Worm (Caenorhabditis elegans) whole organism, L4 larva: Measurements from ENCODE around the gene F26F12.2.

Experiments
- F10B5.3 ChIP-seq: sonication (generic microtip); optimal IDR thresholded peaks from 2 replicates; lab custom pipeline; 2016; ENCODE audit warnings: mild to moderate bottlenecking, missing genetic modification characterization, missing compliant biosample characterization
- F37D6.2 ChIP-seq: sonication (generic microtip); optimal IDR thresholded peaks from 2 replicates; lab custom pipeline; 2016; ENCODE audit warnings: mild to moderate bottlenecking, missing genetic modification characterization, missing compliant biosample characterization
- T20F7.1 ChIP-seq: fragments of 200-800 bp; sonication (Bioruptor generic); optimal IDR thresholded peaks from 2 replicates; lab custom pipeline; 2018; ENCODE audit warnings: mild to moderate bottlenecking, missing genetic modification characterization, missing compliant biosample characterization
- aha-1 ChIP-seq: fragments of 150-350 bp; peaks from one replicate; lab custom pipeline; 2014; ENCODE audit warnings: missing biosample characterization, missing genetic modification characterization
- arid-1 ChIP-seq: fragments of 200-800 bp; sonication (Bioruptor generic); conservative IDR thresholded peaks from 2 replicates; pipeline ENCODE4 v1.3.6; 2022; ENCODE audit warnings: missing genetic modification reagents, missing genetic modification characterization, missing compliant biosample characterization
- ceh-20 ChIP-seq: fragments of 200-800 bp; sonication (Bioruptor generic); IDR thresholded peaks from 2 replicates; pipeline ENCODE4 v1.3.6; 2022; ENCODE audit warnings: missing genetic modification reagents, missing genetic modification characterization, missing compliant biosample characterization
- ceh-32 ChIP-seq: sonication (generic microtip); optimal IDR thresholded peaks from 2 replicates; lab custom pipeline; 2016; ENCODE audit warnings: mild to moderate bottlenecking, missing genetic modification characterization, missing compliant biosample characterization; ENCODE audit not compliant: poor library complexity
- ceh-62 ChIP-seq: sonication (generic microtip); optimal IDR thresholded peaks from 2 replicates; lab custom pipeline; 2017; ENCODE audit warnings: missing biosample characterization, missing genetic modification characterization
- ceh-82 ChIP-seq: sonication (generic microtip); optimal IDR thresholded peaks from 2 replicates; lab custom pipeline; 2017; ENCODE audit warnings: missing biosample characterization, missing genetic modification characterization
- ces-1 ChIP-seq: fragments of 150-350 bp; sonication (generic microtip); optimal IDR thresholded peaks from 4 replicates; lab custom pipeline; 2014; ENCODE audit warnings: missing biosample characterization, missing genetic modification reagents, missing genetic modification characterization
- cey-2 ChIP-seq: sonication (generic microtip); optimal IDR thresholded peaks from 3 replicates; lab custom pipeline; 2017; ENCODE audit warnings: missing genetic modification characterization, mild to moderate bottlenecking, missing compliant biosample characterization, antibody characterized with exemption, borderline replicate concordance; ENCODE audit not compliant: insufficient read depth
- daf-16 ChIP-seq, 3 experiments: sonication (generic microtip); optimal IDR thresholded peaks; 2 replicates each; lab custom pipeline; 2016 to 2017; ENCODE audit warnings: missing genetic modification characterization in 3 of 3, missing genetic modification reagents in 3 of 3, mild to moderate bottlenecking in 2 of 3, missing compliant biosample characterization in 2 of 3, missing biosample characterization in 1 of 3, moderate library complexity in 1 of 3
- dmd-6 ChIP-seq: fragments of 200-800 bp; sonication (Bioruptor generic); IDR thresholded peaks from 2 replicates; pipeline ENCODE4 v1.3.6; 2022; ENCODE audit warnings: missing genetic modification reagents, missing genetic modification characterization, missing compliant biosample characterization
- dmd-8 ChIP-seq: fragments of 200-800 bp; sonication (Bioruptor generic); IDR thresholded peaks from 2 replicates; pipeline ENCODE4 v1.3.6; 2022; ENCODE audit warnings: missing genetic modification characterization, missing compliant biosample characterization
- dpl-1 ChIP-seq: fragments of 150-350 bp; optimal IDR thresholded peaks from 2 replicates; lab custom pipeline; 2014; ENCODE audit warnings: missing biosample characterization, missing genetic modification reagents, missing genetic modification characterization
- duxl-1 ChIP-seq: sonication (generic microtip); optimal IDR thresholded peaks from 2 replicates; lab custom pipeline; 2016; ENCODE audit warnings: mild to moderate bottlenecking, missing genetic modification characterization, moderate library complexity, missing compliant biosample characterization; ENCODE audit not compliant: poor library complexity
- egl-27 ChIP-seq: sonication (generic microtip); optimal IDR thresholded peaks from 3 replicates; lab custom pipeline; 2017; ENCODE audit warnings: missing biosample characterization, missing genetic modification reagents, missing genetic modification characterization
- hmg-1.1 ChIP-seq: fragments of 200-800 bp; sonication (Bioruptor generic); IDR thresholded peaks from 2 replicates; pipeline ENCODE4 v1.3.6; 2022; ENCODE audit warnings: missing genetic modification reagents, missing genetic modification characterization, missing compliant biosample characterization
- lin-13 ChIP-seq: fragments of 150-350 bp; optimal IDR thresholded peaks from 2 replicates; lab custom pipeline; 2014; ENCODE audit warnings: missing biosample characterization, missing genetic modification reagents, missing genetic modification characterization
- lin-15B ChIP-seq: fragments of 150-350 bp; sonication (generic microtip); optimal IDR thresholded peaks from 3 replicates; lab custom pipeline; 2014; ENCODE audit warnings: missing biosample characterization, missing genetic modification characterization
- lin-29 ChIP-seq: fragments of 200-800 bp; sonication (Bioruptor generic); IDR thresholded peaks from 2 replicates; pipeline ENCODE4 v1.3.6; 2022; ENCODE audit warnings: missing genetic modification reagents, missing genetic modification characterization, missing compliant biosample characterization
- lin-38 ChIP-seq: fragments of 200-800 bp; sonication (Bioruptor generic); IDR thresholded peaks from 2 replicates; pipeline ENCODE4 v1.3.6; 2022; ENCODE audit warnings: missing genetic modification reagents, missing genetic modification characterization, missing compliant biosample characterization
- lir-3 ChIP-seq: sonication (generic microtip); optimal IDR thresholded peaks from 2 replicates; lab custom pipeline; 2016; ENCODE audit warnings: mild to moderate bottlenecking, missing genetic modification characterization, missing compliant biosample characterization
- lsy-2 ChIP-seq, 2 experiments: fragments of 150-350 bp in 1 of 2; sonication (generic microtip) in 1 of 2; optimal IDR thresholded peaks; 2 replicates each; lab custom pipeline; 2014 to 2017; ENCODE audit warnings: missing biosample characterization in 2 of 2, missing genetic modification characterization in 2 of 2
- mdl-1 ChIP-seq, 2 experiments: fragments of 150-350 bp in 1 of 2; sonication (generic microtip) in 1 of 2; optimal IDR thresholded peaks; 2 replicates each; lab custom pipeline; 2014 to 2017; ENCODE audit warnings: missing biosample characterization in 2 of 2, missing genetic modification characterization in 2 of 2
- mes-2 ChIP-seq: sonication (generic microtip); optimal IDR thresholded peaks from 2 replicates; lab custom pipeline; 2016; ENCODE audit warnings: missing genotype, mild to moderate bottlenecking, missing genetic modification characterization, missing compliant biosample characterization; ENCODE audit not compliant: poor library complexity, severe bottlenecking
- nhr-10 ChIP-seq: fragments of 150-350 bp; optimal IDR thresholded peaks from 2 replicates; lab custom pipeline; 2014; ENCODE audit warnings: missing biosample characterization, missing genetic modification characterization
- nhr-111 ChIP-seq: fragments of 200-800 bp; sonication (Bioruptor generic); optimal IDR thresholded peaks from 2 replicates; lab custom pipeline; 2018; ENCODE audit warnings: mild to moderate bottlenecking, missing genetic modification characterization, missing compliant biosample characterization
- nhr-237 ChIP-seq: sonication (generic microtip); optimal IDR thresholded peaks from 2 replicates; lab custom pipeline; 2017; ENCODE audit warnings: missing biosample characterization, missing genetic modification characterization
- nhr-25 ChIP-seq: sonication (generic microtip); optimal IDR thresholded peaks from 2 replicates; lab custom pipeline; 2017; ENCODE audit warnings: missing genetic modification characterization, mild to moderate bottlenecking, missing compliant biosample characterization, antibody characterized with exemption, moderate library complexity, borderline replicate concordance; ENCODE audit not compliant: insufficient read depth
- php-3 ChIP-seq: fragments of 200-800 bp; sonication (Bioruptor generic); IDR thresholded peaks from 2 replicates; pipeline ENCODE4 v1.3.6; 2022; ENCODE audit warnings: missing genetic modification reagents, missing genetic modification characterization, missing compliant biosample characterization
- rbr-2 ChIP-seq: sonication (generic microtip); optimal IDR thresholded peaks from 2 replicates; lab custom pipeline; 2016; ENCODE audit warnings: missing genotype, missing genetic modification characterization, missing compliant biosample characterization
- set-16 ChIP-seq: fragments of 200-800 bp; sonication (Bioruptor generic); IDR thresholded peaks from 2 replicates; pipeline ENCODE4 v1.3.6; 2022; ENCODE audit warnings: missing genetic modification reagents, missing genetic modification characterization, missing compliant biosample characterization
- snpc-1.2 ChIP-seq: fragments of 200-800 bp; sonication (Bioruptor generic); IDR thresholded peaks from 2 replicates; pipeline ENCODE4 v1.3.6; 2022; ENCODE audit warnings: missing genetic modification reagents, missing genetic modification characterization, missing compliant biosample characterization
- snpc-4 ChIP-seq: fragments of 150-350 bp; optimal IDR thresholded peaks from 2 replicates; lab custom pipeline; 2014; ENCODE audit warnings: missing biosample characterization, missing genetic modification characterization
- spr-3 ChIP-seq: fragments of 200-800 bp; sonication (Bioruptor generic); optimal IDR thresholded peaks from 2 replicates; lab custom pipeline; 2018; ENCODE audit warnings: mild to moderate bottlenecking, missing genetic modification characterization, missing compliant biosample characterization
- tra-1 ChIP-seq: fragments of 200-800 bp; sonication (Bioruptor generic); IDR thresholded peaks from 2 replicates; pipeline ENCODE4 v1.3.6; 2022; ENCODE audit warnings: missing genetic modification reagents, missing genetic modification characterization, missing compliant biosample characterization
- zfp-3 ChIP-seq: fragments of 200-800 bp; sonication (Bioruptor generic); conservative IDR thresholded peaks from 2 replicates; pipeline ENCODE4 v1.3.6; 2022; ENCODE audit warnings: missing genetic modification reagents, missing genetic modification characterization, missing compliant biosample characterization

Gene F26F12.2

DNA sequence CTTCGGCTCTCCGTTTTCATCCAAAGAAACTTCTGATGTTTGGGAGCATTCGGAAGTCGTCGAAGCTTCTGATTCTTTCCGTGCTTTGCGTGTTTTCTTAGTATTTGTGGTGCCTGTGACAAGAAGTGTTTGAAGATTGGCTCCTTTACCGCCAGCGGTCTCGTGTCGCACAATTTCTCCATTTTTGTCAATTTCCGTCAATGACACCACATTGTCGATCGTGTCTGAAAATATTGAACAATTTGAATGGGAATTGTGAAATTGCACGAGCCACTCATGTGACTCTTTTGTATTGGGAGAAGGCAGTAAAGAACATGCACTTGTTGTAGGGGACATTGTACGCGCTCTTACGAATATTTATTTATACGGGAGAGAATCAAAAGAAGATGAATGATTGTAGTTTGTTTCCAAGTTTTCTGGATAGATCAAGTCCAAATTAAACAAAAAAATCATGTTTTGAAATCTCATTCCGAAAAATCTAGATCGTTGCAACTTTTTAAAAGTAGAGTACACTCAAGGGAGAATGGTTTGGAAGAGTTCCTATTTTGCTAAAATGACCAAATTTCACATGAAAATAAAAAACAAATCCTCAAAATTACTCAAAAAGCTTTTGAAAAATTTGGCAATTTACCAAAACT lies 4.2 kb upstream of the F26F12.2 start (continued):
- TF ChIP-seq F37D6.2 (tag; lab: Kevin White, UChicago) (no peak), T20F7.1 (GFP tag; lab: Kevin White, UChicago) (no peak), php-3 (GFP tag; lab: Robert Waterston, UW) (peak; percentile 41; the same call in 1 of the 2 replicates), lin-15B (tag; lab: Kevin White, UChicago) (no peak), egl-27 (tag; lab: Kevin White, UChicago) (no peak), rbr-2 (tag; lab: Kevin White, UChicago) (no peak), arid-1 (GFP tag; lab: Robert Waterston, UW) (no peak), daf-16 (GFP tag; optimal IDR thresholded peaks at IDR 0.05; lab: Kevin White, UChicago) (no peak), daf-16 (tag; optimal IDR thresholded peaks at IDR 0.05; lab: Kevin White, UChicago) (peak; percentile 47), mes-2 (tag; lab: Kevin White, UChicago) (no peak), ceh-82 (tag; lab: Kevin White, UChicago) (no peak), lir-3 (tag; lab: Kevin White, UChicago) (no peak), duxl-1 (tag; lab: Kevin White, UChicago) (no peak), dpl-1 (no peak), nhr-25 (no peak), spr-3 (GFP tag; lab: Kevin White, UChicago) (no peak), ceh-32 (no peak), ces-1 (GFP tag; lab: Kevin White, UChicago) (no peak), tra-1 (GFP tag; lab: Robert Waterston, UW) (0 out of 2 replicates have a peak, but pooled peaks have one; percentile 5), aha-1 (tag; lab: Kevin White, UChicago) (peak; percentile 96), zfp-3 (GFP tag; lab: Robert Waterston, UW) (no peak), mdl-1 (tag; optimal IDR thresholded peaks at IDR 0.05; lab: Kevin White, UChicago) (no peak), nhr-111 (GFP tag; lab: Kevin White, UChicago) (no peak), lsy-2 (tag; optimal IDR thresholded peaks at IDR 0.05; lab: Kevin White, UChicago) (no peak), lin-38 (GFP tag; lab: Robert Waterston, UW) (no peak), snpc-4 (tag; lab: Kevin White, UChicago) (no peak), hmg-1.1 (GFP tag; lab: Robert Waterston, UW) (no peak), lin-29 (no peak), lin-13 (GFP tag; lab: Kevin White, UChicago) (no peak), set-16 (GFP tag; lab: Robert Waterston, UW) (no peak), cey-2 (tag; lab: Kevin White, UChicago) (no peak), snpc-1.2 (GFP tag; lab: Robert Waterston, UW) (peak; percentile 57), dmd-6 (GFP tag; lab: Robert Waterston, UW) (peak; percentile 26), ceh-62 (tag; lab: Kevin White, UChicago) (no peak), nhr-237 (tag; lab: Kevin White, UChicago) (no peak), ceh-20 (0 out of 2 replicates have a peak, but pooled peaks have one; percentile 7), nhr-10 (no peak)
- TF ChIP-seq, all 104 proteins: peak for 21

DNA sequence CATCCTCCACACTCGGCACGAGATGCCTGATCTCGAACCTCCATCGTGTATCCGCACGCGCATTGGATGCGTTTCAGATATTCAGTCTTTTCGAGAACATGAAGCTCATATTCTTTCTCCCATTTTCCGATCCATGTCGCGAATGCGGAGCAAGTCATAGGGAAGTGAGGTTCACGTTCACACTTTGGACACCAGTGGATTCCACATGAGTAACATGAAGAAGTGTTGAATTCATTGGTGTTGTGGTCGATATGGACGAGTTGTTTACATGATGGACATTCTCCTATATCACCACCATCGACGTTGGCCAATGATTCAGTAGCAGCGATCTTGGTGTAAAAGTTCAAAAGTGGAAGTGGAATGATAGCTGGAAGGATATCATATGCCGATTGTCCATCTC lies 2.5 kb upstream of the F26F12.2 start:
- TF ChIP-seq F10B5.3 (tag; lab: Kevin White, UChicago): no peak
- 0 out of 2 replicates have a peak, but pooled peaks have one; percentile 23 for TF ChIP-seq dmd-8
- no peak for TF ChIP-seq ces-1 (GFP tag; lab: Kevin White, UChicago)
- peak; percentile 96 for TF ChIP-seq aha-1 (tag; lab: Kevin White, UChicago)
